Worm (Caenorhabditis elegans) whole organism, L2 larva: ENCODE results near the gene Y39A1A.27.

Source experiments
- C34F6.9 ChIP-seq: fragments of 150-350 bp; optimal IDR thresholded peaks from 2 replicates; lab custom pipeline; 2014; ENCODE audit warnings: missing biosample characterization, missing genetic modification characterization
- F13H6.1 ChIP-seq: sonication (generic microtip); optimal IDR thresholded peaks from 2 replicates; lab custom pipeline; 2016; ENCODE audit warnings: missing genetic modification characterization, missing compliant biosample characterization
- Y55F3AM.14 ChIP-seq: fragments of 200-800 bp; sonication (Bioruptor generic); optimal IDR thresholded peaks from 2 replicates; lab custom pipeline; 2018; ENCODE audit warnings: mild to moderate bottlenecking, missing genetic modification characterization, missing compliant biosample characterization
- alr-1 ChIP-seq: fragments of 150-350 bp; optimal IDR thresholded peaks from 2 replicates; lab custom pipeline; 2014; ENCODE audit warnings: missing biosample characterization, missing genetic modification characterization
- aly-2 ChIP-seq: fragments of 150-350 bp; optimal IDR thresholded peaks from 2 replicates; lab custom pipeline; 2014; ENCODE audit warnings: missing biosample characterization, missing genetic modification characterization
- ceh-16 ChIP-seq: fragments of 150-350 bp; optimal IDR thresholded peaks from 2 replicates; lab custom pipeline; 2014; ENCODE audit warnings: missing biosample characterization, missing genetic modification characterization
- crh-2 ChIP-seq: sonication (generic microtip); optimal IDR thresholded peaks from 2 replicates; lab custom pipeline; 2017; ENCODE audit warnings: missing biosample characterization, missing genetic modification characterization
- dmd-4 ChIP-seq: sonication (generic microtip); optimal IDR thresholded peaks from 2 replicates; lab custom pipeline; 2017; ENCODE audit warnings: missing biosample characterization, missing genetic modification characterization
- egl-27 ChIP-seq: sonication (generic microtip); optimal IDR thresholded peaks from 3 replicates; lab custom pipeline; 2017; ENCODE audit warnings: missing biosample characterization, missing genetic modification reagents, missing genetic modification characterization
- elt-1 ChIP-seq: fragments of 150-350 bp; optimal IDR thresholded peaks from 2 replicates; lab custom pipeline; 2014; ENCODE audit warnings: missing biosample characterization, missing genetic modification characterization
- elt-3 ChIP-seq: sonication (generic microtip); optimal IDR thresholded peaks from 2 replicates; lab custom pipeline; 2017; ENCODE audit warnings: missing biosample characterization, missing genetic modification characterization
- fos-1 ChIP-seq: fragments of 150-350 bp; optimal IDR thresholded peaks from 2 replicates; lab custom pipeline; 2014; ENCODE audit warnings: missing biosample characterization, missing genetic modification characterization
- gmeb-1 ChIP-seq: fragments of 150-350 bp; optimal IDR thresholded peaks from 2 replicates; lab custom pipeline; 2014; ENCODE audit warnings: missing biosample characterization, missing genetic modification characterization
- lin-11 ChIP-seq: fragments of 150-350 bp; sonication (generic microtip); optimal IDR thresholded peaks from 2 replicates; lab custom pipeline; 2014; ENCODE audit warnings: missing biosample characterization, missing genetic modification characterization, inconsistent platforms, mixed read lengths
- lin-13 ChIP-seq: fragments of 150-350 bp; optimal IDR thresholded peaks from 2 replicates; lab custom pipeline; 2014; ENCODE audit warnings: missing biosample characterization, missing genetic modification reagents, missing genetic modification characterization
- lin-39 ChIP-seq: fragments of 150-350 bp; optimal IDR thresholded peaks from 2 replicates; lab custom pipeline; 2014; ENCODE audit warnings: missing biosample characterization, missing genetic modification reagents, missing genetic modification characterization
- lsy-2 ChIP-seq, 2 experiments: fragments of 150-350 bp in 1 of 2; sonication (generic microtip) in 1 of 2; optimal IDR thresholded peaks; 2 replicates each; lab custom pipeline; 2014 to 2017; ENCODE audit warnings: missing biosample characterization in 2 of 2, missing genetic modification characterization in 2 of 2
- mab-5 ChIP-seq: fragments of 150-350 bp; optimal IDR thresholded peaks from 2 replicates; lab custom pipeline; 2014; ENCODE audit warnings: missing biosample characterization, missing genetic modification characterization
- mbf-1 ChIP-seq: sonication (generic microtip); optimal IDR thresholded peaks from 2 replicates; lab custom pipeline; 2017; ENCODE audit warnings: missing biosample characterization, missing genetic modification characterization
- mdl-1 ChIP-seq, 2 experiments: fragments of 150-350 bp in 1 of 2; sonication (generic microtip) in 1 of 2; optimal IDR thresholded peaks; 2 replicates each; lab custom pipeline; 2017; ENCODE audit warnings: missing biosample characterization in 2 of 2, missing genetic modification characterization in 2 of 2
- nhr-10 ChIP-seq: sonication (generic microtip); optimal IDR thresholded peaks from 2 replicates; lab custom pipeline; 2017; ENCODE audit warnings: missing biosample characterization, missing genetic modification characterization
- nhr-11 ChIP-seq: fragments of 150-350 bp; optimal IDR thresholded peaks from 2 replicates; lab custom pipeline; 2014; ENCODE audit warnings: missing biosample characterization, missing genetic modification characterization
- nhr-129 ChIP-seq: fragments of 150-350 bp; optimal IDR thresholded peaks from 2 replicates; lab custom pipeline; 2014; ENCODE audit warnings: missing biosample characterization, missing genetic modification characterization
- nhr-21 ChIP-seq: fragments of 150-350 bp; optimal IDR thresholded peaks from 2 replicates; lab custom pipeline; 2014; ENCODE audit warnings: missing biosample characterization, missing genetic modification characterization
- nhr-23 ChIP-seq: fragments of 150-350 bp; optimal IDR thresholded peaks from 2 replicates; lab custom pipeline; 2014; ENCODE audit warnings: missing biosample characterization, missing genetic modification reagents, missing genetic modification characterization
- nhr-237 ChIP-seq: fragments of 150-350 bp; optimal IDR thresholded peaks from 2 replicates; lab custom pipeline; 2014; ENCODE audit warnings: missing biosample characterization, missing genetic modification characterization
- nhr-25 ChIP-seq: fragments of 150-350 bp; sonication (generic microtip); optimal IDR thresholded peaks from 3 replicates; lab custom pipeline; 2014; ENCODE audit warnings: missing biosample characterization, missing genetic modification characterization
- nhr-6 ChIP-seq: fragments of 150-350 bp; optimal IDR thresholded peaks from 2 replicates; lab custom pipeline; 2014; ENCODE audit warnings: missing biosample characterization, missing genetic modification characterization
- peb-1 ChIP-seq: fragments of 150-350 bp; optimal IDR thresholded peaks from 2 replicates; lab custom pipeline; 2014; ENCODE audit warnings: missing biosample characterization, missing genetic modification characterization
- sem-4 ChIP-seq: fragments of 150-350 bp; optimal IDR thresholded peaks from 2 replicates; lab custom pipeline; 2014; ENCODE audit warnings: missing biosample characterization, missing genetic modification reagents, missing genetic modification characterization
- skn-1 ChIP-seq: sonication (generic microtip); optimal IDR thresholded peaks from 2 replicates; lab custom pipeline; 2017; ENCODE audit warnings: missing biosample characterization, missing genetic modification characterization
- sma-3 ChIP-seq: sonication (generic microtip); optimal IDR thresholded peaks from 2 replicates; lab custom pipeline; 2016; ENCODE audit warnings: missing genetic modification reagents, missing genetic modification characterization, missing compliant biosample characterization
- unc-39 ChIP-seq: fragments of 150-350 bp; optimal IDR thresholded peaks from 2 replicates; lab custom pipeline; 2014; ENCODE audit warnings: missing biosample characterization, missing genetic modification characterization
- unc-55 ChIP-seq: fragments of 150-350 bp; sonication (generic microtip); optimal IDR thresholded peaks from 3 replicates; lab custom pipeline; 2014; ENCODE audit warnings: missing biosample characterization, missing genetic modification reagents, missing genetic modification characterization
- unc-62 ChIP-seq: fragments of 150-350 bp; optimal IDR thresholded peaks from 2 replicates; lab custom pipeline; 2014; ENCODE audit warnings: missing biosample characterization, missing genetic modification reagents, missing genetic modification characterization
- zag-1 ChIP-seq: fragments of 150-350 bp; optimal IDR thresholded peaks from 2 replicates; lab custom pipeline; 2014; ENCODE audit warnings: missing biosample characterization, missing genetic modification characterization
- ztf-1 ChIP-seq: fragments of 200-800 bp; sonication (Bioruptor generic); conservative IDR thresholded peaks from 2 replicates; pipeline ENCODE4 v1.3.6; 2022; ENCODE audit warnings: missing genetic modification characterization, missing compliant biosample characterization
- ztf-11 ChIP-seq: sonication (generic microtip); optimal IDR thresholded peaks from 2 replicates; lab custom pipeline; 2017; ENCODE audit warnings: missing biosample characterization, missing genetic modification characterization
- ztf-4 ChIP-seq: fragments of 150-350 bp; optimal IDR thresholded peaks from 2 replicates; lab custom pipeline; 2014; ENCODE audit warnings: missing biosample characterization, missing genetic modification characterization

The Y39A1A.27 gene

ce11 chrIII:10636493-10637031 is 2.2 kb upstream of the Y39A1A.27 start (continued):
- TF ChIP-seq crh-2 (no peak), fos-1 (tag; lab: Kevin White, UChicago) (peak; percentile 33)

ce11 chrIII:10637933-10638332 is 838 bp upstream of the Y39A1A.27 start:
- no peak for TF ChIP-seq elt-1
- TF ChIP-seq ztf-1 = no peak
- no peak for TF ChIP-seq zag-1 (tag; lab: Kevin White, UChicago)
- no peak for TF ChIP-seq nhr-237 (tag; lab: Kevin White, UChicago)
- no peak for TF ChIP-seq Y55F3AM.14 (GFP tag; lab: Kevin White, UChicago)
- TF ChIP-seq sem-4 = no peak
- no peak for TF ChIP-seq nhr-21 (tag; lab: Kevin White, UChicago)
- TF ChIP-seq dmd-4 (tag; lab: Kevin White, UChicago) = no peak
- no peak for TF ChIP-seq skn-1 (tag; lab: Kevin White, UChicago)
- TF ChIP-seq unc-55 (GFP tag; lab: Kevin White, UChicago) = no peak
- no peak for TF ChIP-seq fos-1 (tag; lab: Kevin White, UChicago)
- no peak for TF ChIP-seq nhr-23 (tag; lab: Kevin White, UChicago)

- TF ChIP-seq C34F6.9 (tag; lab: Kevin White, UChicago) (peak; percentile 77), nhr-21 (tag; lab: Kevin White, UChicago) (peak; percentile 10), lin-13 (GFP tag; lab: Kevin White, UChicago) (peak; percentile 37), Y55F3AM.14 (GFP tag; lab: Kevin White, UChicago) (no peak), crh-2 (peak; percentile 25), sma-3 (peak; percentile 15), ztf-11 (tag; lab: Kevin White, UChicago) (no peak), nhr-10 (no peak), gmeb-1 (peak; percentile 87), nhr-129 (tag; lab: Kevin White, UChicago) (peak; percentile 51), unc-55 (GFP tag; lab: Kevin White, UChicago) (peak; percentile 82), unc-62 (GFP tag; lab: Kevin White, UChicago) (no peak), nhr-25 (tag; lab: Kevin White, UChicago) (peak; percentile 50), lin-11 (tag; lab: Kevin White, UChicago) (peak; percentile 52), fos-1 (tag; lab: Kevin White, UChicago) (peak; percentile 13), lsy-2 (tag; optimal IDR thresholded peaks at IDR 0.05; lab: Kevin White, UChicago) (peak; percentile 91 to 99)
Observed at ce11 chrIII:10642781-10643180, 4.0 kb downstream of the Y39A1A.27 start, which contains the start of the genes dhs-11 and orc-1. Gene dhs-11 (minus strand): TSS chrIII:10642865. Gene orc-1 (plus strand): TSS chrIII:10643129.

- no peak for TF ChIP-seq unc-39 (tag; lab: Kevin White, UChicago)
- TF ChIP-seq lsy-2 (tag; optimal IDR thresholded peaks at IDR 0.05; lab: Kevin White, UChicago) = peak in 1 of 2 experiments; percentile 45
- TF ChIP-seq gmeb-1 = no peak
- TF ChIP-seq C34F6.9 (tag; lab: Kevin White, UChicago) = peak; percentile 19
- no peak for TF ChIP-seq elt-1
Observed at ce11 chrIII:10646094-10646493, 7.3 kb downstream of the Y39A1A.27 start, which contains the start of gene orc-4. Gene orc-4 (plus strand): TSS chrIII:10646170.

- TF ChIP-seq peb-1 (tag; lab: Kevin White, UChicago) (no peak), zag-1 (tag; lab: Kevin White, UChicago) (no peak), skn-1 (tag; lab: Kevin White, UChicago) (no peak), Y55F3AM.14 (GFP tag; lab: Kevin White, UChicago) (no peak), aly-2 (tag; lab: Kevin White, UChicago) (no peak), nhr-23 (tag; lab: Kevin White, UChicago) (no peak), sma-3 (no peak), lin-11 (tag; lab: Kevin White, UChicago) (no peak), gmeb-1 (no peak), ztf-4 (no peak), ceh-16 (no peak)
Observed at ce11 chrIII:10649219-10649618, 10.4 kb downstream of the Y39A1A.27 start, which contains the start of gene emg-1. Gene emg-1 (plus strand): TSS chrIII:10649519.

ce11 chrIII:10651634-10652033 is 12.9 kb downstream of the Y39A1A.27 start:
- TF ChIP-seq lin-11 (tag; lab: Kevin White, UChicago) (peak; percentile 34), C34F6.9 (tag; lab: Kevin White, UChicago) (peak; percentile 53), ceh-16 (no peak), sem-4 (no peak), nhr-23 (tag; lab: Kevin White, UChicago) (no peak), egl-27 (tag; lab: Kevin White, UChicago) (peak; percentile 5), fos-1 (tag; lab: Kevin White, UChicago) (peak; percentile 18), mab-5 (tag; lab: Kevin White, UChicago) (peak; percentile 20), aly-2 (tag; lab: Kevin White, UChicago) (no peak), nhr-6 (tag; lab: Kevin White, UChicago) (no peak), F13H6.1 (tag; lab: Kevin White, UChicago) (peak; percentile 83), Y55F3AM.14 (GFP tag; lab: Kevin White, UChicago) (no peak), zag-1 (tag; lab: Kevin White, UChicago) (peak; percentile 20), mbf-1 (no peak), elt-1 (no peak), mdl-1 (tag; optimal IDR thresholded peaks at IDR 0.05; lab: Kevin White, UChicago) (peak in 1 of 2 experiments; percentile 24), elt-3 (tag; lab: Kevin White, UChicago) (no peak), lin-39 (tag; lab: Kevin White, UChicago) (no peak), alr-1 (tag; lab: Kevin White, UChicago) (no peak), lsy-2 (tag; optimal IDR thresholded peaks at IDR 0.05; lab: Kevin White, UChicago) (peak; percentile 38 to 61), dmd-4 (tag; lab: Kevin White, UChicago) (no peak), nhr-11 (tag; lab: Kevin White, UChicago) (no peak), unc-55 (GFP tag; lab: Kevin White, UChicago) (peak; percentile 62), nhr-21 (tag; lab: Kevin White, UChicago) (no peak), unc-39 (tag; lab: Kevin White, UChicago) (no peak), nhr-25 (tag; lab: Kevin White, UChicago) (peak; percentile 6)
